Fruit fly (Drosophila melanogaster): ENCODE measurements around the gene CG17196.
A peak's percentile ranks its signal among the peaks of the same experiment; 100 is the strongest.

CG17196 gene

DNA sequence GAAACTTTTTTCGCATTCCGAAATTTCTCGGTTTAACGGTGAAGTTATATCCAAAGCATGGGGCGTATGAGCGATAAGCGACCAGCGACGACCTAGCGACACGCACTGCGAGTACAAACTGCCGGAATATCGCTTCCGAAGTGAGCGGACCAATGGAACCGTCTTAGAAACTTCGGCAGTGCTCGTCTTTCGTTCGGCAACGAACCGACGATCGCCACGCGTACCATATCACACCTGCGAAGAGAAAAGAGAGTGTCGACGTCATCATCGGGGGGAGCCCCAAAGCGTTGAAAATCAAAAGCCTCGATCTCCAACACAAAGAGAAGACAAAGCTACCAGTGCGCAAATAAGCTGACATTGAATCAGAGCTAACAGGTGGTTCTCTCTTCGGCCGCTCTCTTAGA lies 35.7 kb downstream of the CG17196 start, which contains the start of gene LpR2 (continued):
- TF ChIP-seq NC2α (GFP tag; optimal IDR thresholded peaks at IDR 0.05): no peak
- peak; percentile 57 for TF ChIP-seq mirr (GFP tag; optimal IDR thresholded peaks at IDR 0.05)
- TF ChIP-seq stc (GFP tag; IDR thresholded peaks at IDR 0.05): no peak
- TF ChIP-seq CG18619 (GFP tag; optimal IDR thresholded peaks at IDR 0.05): no peak
- TF ChIP-seq Xbp1 (GFP tag; optimal IDR thresholded peaks at IDR 0.05): peak; percentile 76
- no peak for TF ChIP-seq Antp (GFP tag; optimal IDR thresholded peaks at IDR 0.05)
- TF ChIP-seq row (GFP tag; IDR thresholded peaks at IDR 0.05): no peak
- TF ChIP-seq prd (optimal IDR thresholded peaks at IDR 0.05): no peak
- TF ChIP-seq prd (GFP tag; IDR thresholded peaks at IDR 0.05): no peak
- TF ChIP-seq CG32772 (GFP tag; IDR thresholded peaks at IDR 0.05): no peak
- TF ChIP-seq CG11247 (GFP tag; IDR thresholded peaks at IDR 0.05): no peak
- TF ChIP-seq CG1529 (GFP tag; optimal IDR thresholded peaks at IDR 0.05): no peak
- TF ChIP-seq caup (GFP tag; optimal IDR thresholded peaks at IDR 0.05; ENCODE audit: severe bottlenecking): peak; percentile 33
- no peak for TF ChIP-seq Vsx1 (GFP tag; optimal IDR thresholded peaks at IDR 0.05)
- no peak for TF ChIP-seq CoRest (tag; optimal IDR thresholded peaks at IDR 0.05)
- no peak for TF ChIP-seq gce (GFP tag; IDR thresholded peaks at IDR 0.05)
- peak; percentile 42 for TF ChIP-seq HmgZ (tag; optimal IDR thresholded peaks at IDR 0.05)
- peak; percentile 57; the same call in 2 of the 3 replicates for TF ChIP-seq zen2 (GFP tag; IDR thresholded peaks at IDR 0.05; ENCODE audit: partially characterized antibody)
- TF ChIP-seq CG30403 (GFP tag; optimal IDR thresholded peaks at IDR 0.05): no peak
- TF ChIP-seq CG17802 (tag; optimal IDR thresholded peaks at IDR 0.05): no peak
- no peak for TF ChIP-seq sim (GFP tag; IDR thresholded peaks at IDR 0.05)
- TF ChIP-seq CG13296 (GFP tag; optimal IDR thresholded peaks at IDR 0.05): peak; percentile 3
- TF ChIP-seq CG12104 (GFP tag; optimal IDR thresholded peaks at IDR 0.05): no peak
- no peak for TF ChIP-seq Xrp1 (GFP tag; IDR thresholded peaks at IDR 0.05)
- no peak for TF ChIP-seq tio (GFP tag; optimal IDR thresholded peaks at IDR 0.05)
- no peak for TF ChIP-seq z (GFP tag; IDR thresholded peaks at IDR 0.05)
- peak; percentile 72 for TF ChIP-seq Med (GFP tag)
- peak; percentile 95 for TF ChIP-seq Nf-YB (GFP tag; optimal IDR thresholded peaks at IDR 0.05)
- no peak for TF ChIP-seq Hr3 (GFP tag; optimal IDR thresholded peaks at IDR 0.05)
- 0 out of 3 replicates have a peak, but pooled peaks have one; percentile 40 for TF ChIP-seq Opbp (GFP tag; IDR thresholded peaks at IDR 0.05; ENCODE audit: partially characterized antibody)
- TF ChIP-seq kni (GFP tag; optimal IDR thresholded peaks at IDR 0.05): no peak
- TF ChIP-seq oc (tag; optimal IDR thresholded peaks at IDR 0.05): no peak
- TF ChIP-seq CG8478 (optimal IDR thresholded peaks at IDR 0.05): no peak
- no peak for TF ChIP-seq CG7357 (GFP tag; IDR thresholded peaks at IDR 0.05)
- TF ChIP-seq CG9727 (GFP tag; optimal IDR thresholded peaks at IDR 0.05): no peak
- TF ChIP-seq Atf-2 (GFP tag; optimal IDR thresholded peaks at IDR 0.05): no peak
- peak; percentile 51; the same call in 1 of the 2 replicates for TF ChIP-seq CG32532 (GFP tag; IDR thresholded peaks at IDR 0.05)
- TF ChIP-seq kah (GFP tag; optimal IDR thresholded peaks at IDR 0.05): peak; percentile 99
- no peak for TF ChIP-seq TFAM (GFP tag; optimal IDR thresholded peaks at IDR 0.05)
- peak; percentile 72 for TF ChIP-seq BtbVII (GFP tag; optimal IDR thresholded peaks at IDR 0.05)
- TF ChIP-seq en (GFP tag; optimal IDR thresholded peaks at IDR 0.05): no peak
- TF ChIP-seq CG17361 (GFP tag; IDR thresholded peaks at IDR 0.05): no peak
- TF ChIP-seq wdn (GFP tag; IDR thresholded peaks at IDR 0.05): no peak
- TF ChIP-seq CG13287 (GFP tag; IDR thresholded peaks at IDR 0.05; ENCODE audit: partially characterized antibody): peak; percentile 66
- TF ChIP-seq sug (tag; optimal IDR thresholded peaks at IDR 0.05): peak; percentile 66
- peak; percentile 38; the same call in 1 of the 2 replicates for TF ChIP-seq sob (GFP tag; IDR thresholded peaks at IDR 0.05)
- peak; percentile 93 for TF ChIP-seq Jarid2 (GFP tag; optimal IDR thresholded peaks at IDR 0.05)
- TF ChIP-seq CG31365 (tag; optimal IDR thresholded peaks at IDR 0.05): no peak
- peak; percentile 29; the same call in 1 of the 2 replicates for TF ChIP-seq Drgx (GFP tag; IDR thresholded peaks at IDR 0.05)
- TF ChIP-seq sd (tag; optimal IDR thresholded peaks at IDR 0.05): peak; percentile 56
- TF ChIP-seq hb (GFP tag; IDR thresholded peaks at IDR 0.05; ENCODE audit: partially characterized antibody): no peak
- TF ChIP-seq CG6272 (GFP tag; IDR thresholded peaks at IDR 0.05): no peak

Data from whole organism, embryonic.